Fruit fly (Drosophila melanogaster) whole organism, wandering third instar larva: ENCODE data around the gene Polr2I.

Experiments used
- Hnf4 ChIP-seq: fragments of 200-800 bp; sonication (Bioruptor generic); optimal IDR thresholded peaks from 2 replicates; lab custom pipeline; 2016; ENCODE audit warnings: missing biosample characterization, mild to moderate bottlenecking, missing genetic modification characterization
- Rel ChIP-seq, 2 experiments: fragments of 200-800 bp; sonication (Bioruptor generic) in 1 of 2; optimal IDR thresholded peaks; 2 replicates in 1 of 2; 3 replicates in 1 of 2; lab custom pipeline; 2016 to 2019; ENCODE audit warnings: mild to moderate bottlenecking in 2 of 2, missing biosample characterization in 2 of 2, missing genetic modification characterization in 2 of 2, moderate library complexity in 1 of 2
- Vsx2 ChIP-seq: fragments of 200-300, 225-300 bp; sonication (Bioruptor generic); optimal IDR thresholded peaks from 2 replicates; lab custom pipeline; 2018; ENCODE audit warnings: missing biosample characterization, missing genetic modification characterization; ENCODE audit not compliant: partially characterized antibody
- brk ChIP-seq: fragments of 200-800 bp; sonication (Bioruptor generic); optimal IDR thresholded peaks from 2 replicates; lab custom pipeline; 2016; ENCODE audit warnings: missing biosample characterization, mild to moderate bottlenecking, missing genetic modification characterization
- dmrt93B ChIP-seq: fragments of 200-800 bp; sonication (Bioruptor generic); optimal IDR thresholded peaks from 2 replicates; lab custom pipeline; 2018; ENCODE audit warnings: missing biosample characterization, mild to moderate bottlenecking, missing genetic modification characterization
- fru ChIP-seq: fragments of 200-800 bp; sonication (Bioruptor generic); optimal IDR thresholded peaks from 3 replicates; lab custom pipeline; 2016; ENCODE audit warnings: missing biosample characterization, mild to moderate bottlenecking, missing genetic modification characterization
- lola ChIP-seq: fragments of >200 bp; optimal IDR thresholded peaks from 2 replicates; lab custom pipeline; 2017; ENCODE audit warnings: missing biosample characterization, missing genetic modification characterization
- sv ChIP-seq: fragments of 200-800 bp; sonication (Bioruptor generic); optimal IDR thresholded peaks from 3 replicates; lab custom pipeline; 2016; ENCODE audit warnings: missing biosample characterization, missing genetic modification characterization
- tai ChIP-seq: sonication (Bioruptor generic); optimal IDR thresholded peaks from 2 replicates; lab custom pipeline; 2016; ENCODE audit warnings: missing biosample characterization, missing genetic modification characterization
- usp ChIP-seq: fragments of >200 bp; optimal IDR thresholded peaks from 2 replicates; lab custom pipeline; 2017; ENCODE audit warnings: missing biosample characterization, missing genetic modification characterization

- no peak for TF ChIP-seq tai (GFP tag; lab: Kevin White, UChicago)
- TF ChIP-seq dmrt93B (GFP tag; lab: Kevin White, UChicago), result peak; percentile 0
- TF ChIP-seq Rel (GFP tag; optimal IDR thresholded peaks at IDR 0.05; lab: Kevin White, UChicago), result no peak
- no peak for TF ChIP-seq Rel (tag; optimal IDR thresholded peaks at IDR 0.05; lab: Kevin White, UChicago)
- no peak for TF ChIP-seq fru (GFP tag; lab: Kevin White, UChicago)
- no peak for TF ChIP-seq sv (GFP tag; lab: Kevin White, UChicago)
- TF ChIP-seq usp, result no peak
- TF ChIP-seq lola (GFP tag; lab: Kevin White, UChicago), result no peak
- no peak for TF ChIP-seq brk (GFP tag; lab: Kevin White, UChicago)
- no peak for TF ChIP-seq Hnf4
- peak; percentile 92 for TF ChIP-seq Vsx2
Observed at dm6 chr3R:14275519-14276172, 33.2 kb upstream of the Polr2I start.
